Worm (Caenorhabditis elegans): ENCODE data around the gene twk-25.

Gene twk-25

ce11 chrIV:11480027-11480896, 24.3 kb upstream of the twk-25 start, which contains the start of the genes mbf-1 and nse-4 (continued):
- TF ChIP-seq hrde-1 (tag; optimal IDR thresholded peaks at IDR 0.05; ENCODE audit: borderline replicate concordance) (no peak), F37B4.10 (GFP tag; IDR thresholded peaks at IDR 0.05) (no peak), dpff-1 (tag; optimal IDR thresholded peaks at IDR 0.05) (no peak)

ce11 chrIV:11486859-11487258, 17.7 kb upstream of the twk-25 start:
- TF ChIP-seq xnd-1 (tag; optimal IDR thresholded peaks at IDR 0.05) (no peak), rpc-1 (optimal IDR thresholded peaks at IDR 0.05) (no peak), rpc-1 (tag; optimal IDR thresholded peaks at IDR 0.05) (no peak), mxl-1 (tag; optimal IDR thresholded peaks at IDR 0.05) (no peak), somi-1 (GFP tag; optimal IDR thresholded peaks at IDR 0.05) (no peak), hrde-1 (tag; optimal IDR thresholded peaks at IDR 0.05; ENCODE audit: borderline replicate concordance) (no peak), unc-62 (GFP tag; optimal IDR thresholded peaks at IDR 0.05) (no peak), Y53G8AR.9 (GFP tag; conservative IDR thresholded peaks at IDR 0.05) (no peak), hlh-26 (GFP tag; conservative IDR thresholded peaks at IDR 0.05) (no peak), sptf-2 (GFP tag; optimal IDR thresholded peaks at IDR 0.05) (no peak), him-1 (tag; optimal IDR thresholded peaks at IDR 0.05) (no peak), F52B5.7 (tag; optimal IDR thresholded peaks at IDR 0.05) (no peak), die-1 (tag; optimal IDR thresholded peaks at IDR 0.05) (no peak), snpc-1.3 (tag; optimal IDR thresholded peaks at IDR 0.05; ENCODE audit: insufficient read depth) (no peak), ceh-40 (GFP tag; IDR thresholded peaks at IDR 0.05) (no peak)

ce11 chrIV:11487889-11488556, 16.5 kb upstream of the twk-25 start:
- TF ChIP-seq ceh-91 (GFP tag; IDR thresholded peaks at IDR 0.05) (no peak), nhr-80 (tag; optimal IDR thresholded peaks at IDR 0.05) (peak; percentile 58), lag-1 (GFP tag; IDR thresholded peaks at IDR 0.05) (no peak), F52B5.7 (tag; optimal IDR thresholded peaks at IDR 0.05) (no peak), B0336.3 (GFP tag; IDR thresholded peaks at IDR 0.05) (0 out of 2 replicates have a peak, but pooled peaks have one; percentile 27), cebp-2 (GFP tag; IDR thresholded peaks at IDR 0.05) (no peak), hmg-20 (GFP tag; IDR thresholded peaks at IDR 0.05) (no peak), F23B12.7 (tag; optimal IDR thresholded peaks at IDR 0.05; ENCODE audit: insufficient read depth) (no peak), F37B4.10 (GFP tag; IDR thresholded peaks at IDR 0.05) (no peak), Y53F4B.3 (GFP tag; IDR thresholded peaks at IDR 0.05) (no peak), K12H6.12 (tag; optimal IDR thresholded peaks at IDR 0.05) (no peak), egrh-3 (GFP tag; IDR thresholded peaks at IDR 0.05) (no peak), efl-1 (GFP tag; optimal IDR thresholded peaks at IDR 0.05) (no peak), cebp-1 (GFP tag; IDR thresholded peaks at IDR 0.05) (no peak), cebp-1 (tag; optimal IDR thresholded peaks at IDR 0.05) (peak; percentile 42), zfh-2 (GFP tag; conservative IDR thresholded peaks at IDR 0.05) (no peak), F33H1.4 (GFP tag; IDR thresholded peaks at IDR 0.05) (no peak)

ce11 chrIV:11489077-11489476, 15.4 kb upstream of the twk-25 start:
- peak; percentile 28 for TF ChIP-seq nhr-80 (tag; optimal IDR thresholded peaks at IDR 0.05)
- no peak for TF ChIP-seq lin-26 (GFP tag; IDR thresholded peaks at IDR 0.05)

All from whole organism, young adult.